Fruit fly (Drosophila melanogaster) whole organism, embryonic: ENCODE results near the gene tweek.

ENCODE experiments used
- Abd-B ChIP-seq: fragments of 200-800 bp; sonication (Bioruptor generic); optimal IDR thresholded peaks from 2 replicates; lab custom pipeline; 2018; ENCODE audit warnings: missing biosample characterization, mild to moderate bottlenecking, missing genetic modification characterization, moderate library complexity
- Awh ChIP-seq: fragments of 200-800 bp; sonication (Bioruptor generic); IDR thresholded peaks from 2 replicates; pipeline ENCODE4, ENCODE4 v1.3.6; 2022; ENCODE audit warnings: missing biosample characterization, missing genetic modification characterization
- BtbVII ChIP-seq: fragments of 200-800 bp; sonication (Bioruptor generic); optimal IDR thresholded peaks from 3 replicates; lab custom pipeline; 2017; ENCODE audit warnings: missing biosample characterization, mild to moderate bottlenecking, missing genetic modification characterization
- CG11723 ChIP-seq: fragments of 200-800 bp; sonication (Bioruptor generic); optimal IDR thresholded peaks from 2 replicates; lab custom pipeline; 2017; ENCODE audit warnings: missing biosample characterization, mild to moderate bottlenecking, missing genetic modification characterization
- CG12219 ChIP-seq: fragments of 200-800 bp; sonication (Bioruptor generic); optimal IDR thresholded peaks from 3 replicates; lab custom pipeline; 2018; ENCODE audit warnings: missing biosample characterization, mild to moderate bottlenecking, missing genetic modification characterization
- CG12236 ChIP-seq: fragments of 200-800 bp; sonication (Bioruptor generic); optimal IDR thresholded peaks from 2 replicates; lab custom pipeline; 2016; ENCODE audit warnings: missing biosample characterization, missing genetic modification characterization
- CG12391 ChIP-seq: fragments of 200-800 bp; sonication (Bioruptor generic); optimal IDR thresholded peaks from 3 replicates; lab custom pipeline; 2018; ENCODE audit warnings: missing biosample characterization, mild to moderate bottlenecking, missing genetic modification characterization, moderate library complexity
- CG15269 ChIP-seq: fragments of 200-800 bp; sonication (Bioruptor generic); optimal IDR thresholded peaks from 2 replicates; lab custom pipeline; 2018; ENCODE audit warnings: missing biosample characterization, mild to moderate bottlenecking, missing genetic modification characterization, moderate library complexity
- CG1529 ChIP-seq: fragments of 200-800 bp; sonication (Bioruptor generic); optimal IDR thresholded peaks from 3 replicates; lab custom pipeline; 2018; ENCODE audit warnings: missing biosample characterization, missing genetic modification characterization
- CG18619 ChIP-seq: fragments of 200-800 bp; sonication (Bioruptor generic); optimal IDR thresholded peaks from 3 replicates; lab custom pipeline; 2017; ENCODE audit warnings: missing biosample characterization, mild to moderate bottlenecking, missing genetic modification characterization
- CG2712 ChIP-seq: fragments of 200-800 bp; optimal IDR thresholded peaks from 3 replicates; lab custom pipeline; 2019; ENCODE audit warnings: missing biosample characterization, mild to moderate bottlenecking, missing genetic modification characterization, moderate library complexity
- CG4707 ChIP-seq: fragments of 200-800 bp; sonication (Bioruptor generic); optimal IDR thresholded peaks from 2 replicates; lab custom pipeline; 2018; ENCODE audit warnings: missing biosample characterization, mild to moderate bottlenecking, missing genetic modification characterization, moderate library complexity
- CG5245 ChIP-seq: fragments of 200-800 bp; sonication (Bioruptor generic); optimal IDR thresholded peaks from 3 replicates; lab custom pipeline; 2016; ENCODE audit warnings: missing biosample characterization, missing genetic modification characterization
- CG6254 ChIP-seq: fragments of 200-800 bp; sonication (Bioruptor generic); optimal IDR thresholded peaks from 3 replicates; lab custom pipeline; 2017; ENCODE audit warnings: mild to moderate bottlenecking, missing biosample characterization, missing genetic modification reagents, missing genetic modification characterization
- CG6813 ChIP-seq: fragments of 200-800 bp; sonication (Bioruptor generic); optimal IDR thresholded peaks from 2 replicates; lab custom pipeline; 2017; ENCODE audit warnings: missing biosample characterization, missing genetic modification characterization, mild to moderate bottlenecking, moderate library complexity, missing genetic modification reagents
- CG9437 ChIP-seq: fragments of 200-800 bp; sonication (Bioruptor generic); optimal IDR thresholded peaks from 2 replicates; lab custom pipeline; 2018; ENCODE audit warnings: missing biosample characterization, mild to moderate bottlenecking, missing genetic modification characterization
- Doc2 ChIP-seq: fragments of 200-800 bp; sonication (Bioruptor generic); IDR thresholded peaks from 2 replicates; pipeline ENCODE4 v1.3.6; 2022; ENCODE audit warnings: missing biosample characterization, missing genetic modification characterization
- HLHmδ ChIP-seq: fragments of 200-800 bp; sonication (Bioruptor generic); optimal IDR thresholded peaks from 2 replicates; lab custom pipeline; 2018; ENCODE audit warnings: missing biosample characterization, mild to moderate bottlenecking, missing genetic modification characterization, moderate library complexity
- Hmr ChIP-seq: fragments of 200-800 bp; sonication (Bioruptor generic); optimal IDR thresholded peaks from 3 replicates; lab custom pipeline; 2017; ENCODE audit warnings: mild to moderate bottlenecking, missing biosample characterization, missing genetic modification reagents, missing genetic modification characterization
- Hr51 ChIP-seq, 2 experiments: fragments of 200-800 bp; sonication (Bioruptor generic); optimal IDR thresholded peaks; 2 replicates in 1 of 2; 3 replicates in 1 of 2; lab custom pipeline; 2016 to 2018; ENCODE audit warnings: missing biosample characterization in 2 of 2, missing genetic modification characterization in 2 of 2, mild to moderate bottlenecking in 1 of 2, moderate library complexity in 1 of 2
- Jarid2 ChIP-seq: fragments of 200-800 bp; sonication (Bioruptor generic); optimal IDR thresholded peaks from 3 replicates; lab custom pipeline; 2017; ENCODE audit warnings: mild to moderate bottlenecking, missing biosample characterization, missing genetic modification reagents, missing genetic modification characterization
- Lpt ChIP-seq: fragments of >200 bp; optimal IDR thresholded peaks from 2 replicates; lab custom pipeline; 2018; ENCODE audit warnings: missing biosample characterization, missing genetic modification characterization
- Max ChIP-seq: fragments of 200-800 bp; sonication (Bioruptor generic); optimal IDR thresholded peaks from 2 replicates; lab custom pipeline; 2016; ENCODE audit warnings: missing biosample characterization, mild to moderate bottlenecking, missing genetic modification characterization
- Meics ChIP-seq: fragments of 200-800 bp; sonication (Bioruptor generic); optimal IDR thresholded peaks from 2 replicates; lab custom pipeline; 2017; ENCODE audit warnings: missing biosample characterization, mild to moderate bottlenecking, missing genetic modification characterization
- NC2α ChIP-seq: fragments of 200-800 bp; sonication (Bioruptor generic); optimal IDR thresholded peaks from 2 replicates; lab custom pipeline; 2016; ENCODE audit warnings: missing biosample characterization, missing genetic modification characterization
- PHDP ChIP-seq: fragments of 200-800 bp; sonication (Bioruptor generic); optimal IDR thresholded peaks from 3 replicates; lab custom pipeline; 2018; ENCODE audit warnings: missing biosample characterization, mild to moderate bottlenecking, missing genetic modification characterization, moderate library complexity
- Ptx1 ChIP-seq: fragments of 200-800 bp; sonication (Bioruptor generic); IDR thresholded peaks from 2 replicates; pipeline ENCODE4 v1.3.6; 2022; ENCODE audit warnings: missing biosample characterization, missing genetic modification characterization
- Six4 ChIP-seq: fragments of 200-800 bp; sonication (Bioruptor generic); optimal IDR thresholded peaks from 2 replicates; lab custom pipeline; 2016; ENCODE audit warnings: missing biosample characterization, missing genetic modification characterization
- YL-1 ChIP-seq: fragments of 200-800 bp; sonication (Bioruptor generic); optimal IDR thresholded peaks from 3 replicates; lab custom pipeline; 2017; ENCODE audit warnings: missing biosample characterization, mild to moderate bottlenecking, missing genetic modification characterization
- bigmax ChIP-seq: fragments of 200-800 bp; sonication (Bioruptor generic); optimal IDR thresholded peaks from 2 replicates; lab custom pipeline; 2018; ENCODE audit warnings: missing biosample characterization, mild to moderate bottlenecking, missing genetic modification characterization
- bowl ChIP-seq: fragments of 200-800 bp; sonication (Bioruptor generic); IDR thresholded peaks from 2 replicates; pipeline ENCODE4 v1.3.6; 2022; ENCODE audit warnings: missing biosample characterization, missing genetic modification characterization
- danr ChIP-seq: fragments of 200-800 bp; sonication (Bioruptor generic); IDR thresholded peaks from 2 replicates; pipeline ENCODE4 v1.3.6; 2022; ENCODE audit warnings: missing biosample characterization, missing genetic modification characterization
- disco-r ChIP-seq: fragments of 200-800 bp; sonication (Bioruptor generic); optimal IDR thresholded peaks from 2 replicates; lab custom pipeline; 2016; ENCODE audit warnings: missing biosample characterization, missing genetic modification characterization
- dm ChIP-seq: fragments of 200-800 bp; sonication (Bioruptor generic); optimal IDR thresholded peaks from 3 replicates; lab custom pipeline; 2016; ENCODE audit warnings: missing biosample characterization, missing genetic modification characterization
- dysf ChIP-seq: fragments of 200-800 bp; sonication (Bioruptor generic); IDR thresholded peaks from 3 replicates; pipeline ENCODE4 v1.3.6; 2022; ENCODE audit warnings: missing biosample characterization, missing genetic modification characterization
- eve ChIP-seq, 2 experiments: fragments of >200 bp; optimal IDR thresholded peaks; 2 replicates each; lab custom pipeline; 2017; ENCODE audit warnings: missing biosample characterization in 2 of 2, missing genetic modification characterization in 2 of 2
- fd64A ChIP-seq: fragments of 200-800 bp; sonication (Bioruptor generic); optimal IDR thresholded peaks from 3 replicates; lab custom pipeline; 2018; ENCODE audit warnings: missing biosample characterization, mild to moderate bottlenecking, missing genetic modification characterization
- fd96Cb ChIP-seq: fragments of 200-800 bp; sonication (Bioruptor generic); optimal IDR thresholded peaks from 2 replicates; lab custom pipeline; 2018; ENCODE audit warnings: missing biosample characterization, mild to moderate bottlenecking, missing genetic modification characterization, moderate library complexity
- grn ChIP-seq: fragments of 200-800 bp; sonication (Bioruptor generic); optimal IDR thresholded peaks from 3 replicates; lab custom pipeline; 2017; ENCODE audit warnings: missing biosample characterization, missing genetic modification characterization
- insv ChIP-seq, 2 experiments: fragments of 200-800 bp; sonication (Bioruptor generic); optimal IDR thresholded peaks; 3 replicates each; lab custom pipeline; 2016 to 2018; ENCODE audit warnings: missing biosample characterization in 2 of 2, missing genetic modification characterization in 2 of 2
- kay ChIP-seq: fragments of 200-800 bp; sonication (Bioruptor generic); optimal IDR thresholded peaks from 2 replicates; lab custom pipeline; 2016; ENCODE audit warnings: missing biosample characterization, missing genetic modification characterization
- nom ChIP-seq: fragments of 200-800 bp; sonication (Bioruptor generic); optimal IDR thresholded peaks from 2 replicates; lab custom pipeline; 2017; ENCODE audit warnings: missing biosample characterization, missing genetic modification characterization, mild to moderate bottlenecking, moderate library complexity, missing genetic modification reagents
- odd ChIP-seq: fragments of 200-800 bp; sonication (Bioruptor generic); optimal IDR thresholded peaks from 2 replicates; lab custom pipeline; 2017; ENCODE audit warnings: missing biosample characterization, mild to moderate bottlenecking, missing genetic modification characterization
- pho ChIP-seq: fragments of 200-800 bp; sonication (Bioruptor generic); optimal IDR thresholded peaks from 2 replicates; lab custom pipeline; 2016; ENCODE audit warnings: missing biosample characterization, missing genetic modification characterization
- pnt ChIP-seq: fragments of 200-800 bp; sonication (Bioruptor generic); optimal IDR thresholded peaks from 3 replicates; lab custom pipeline; 2016; ENCODE audit warnings: missing biosample characterization, missing genetic modification characterization
- ro ChIP-seq: fragments of 200-800 bp; sonication (Bioruptor generic); IDR thresholded peaks from 2 replicates; pipeline ENCODE4 v1.3.6; 2022; ENCODE audit warnings: missing biosample characterization, missing genetic modification characterization
- sob ChIP-seq: fragments of 200-800 bp; sonication (Bioruptor generic); IDR thresholded peaks from 2 replicates; pipeline ENCODE4 v1.3.6; 2022; ENCODE audit warnings: missing biosample characterization, missing genetic modification characterization
- sqz ChIP-seq: fragments of 200-800 bp; sonication (Bioruptor generic); optimal IDR thresholded peaks from 3 replicates; lab custom pipeline; 2018; ENCODE audit warnings: missing biosample characterization, mild to moderate bottlenecking, missing genetic modification characterization
- toy ChIP-seq: fragments of 200-800 bp; sonication (Bioruptor generic); IDR thresholded peaks from 2 replicates; pipeline ENCODE4 v1.3.6; 2022; ENCODE audit warnings: missing biosample characterization, missing genetic modification characterization

tweek gene

DNA sequence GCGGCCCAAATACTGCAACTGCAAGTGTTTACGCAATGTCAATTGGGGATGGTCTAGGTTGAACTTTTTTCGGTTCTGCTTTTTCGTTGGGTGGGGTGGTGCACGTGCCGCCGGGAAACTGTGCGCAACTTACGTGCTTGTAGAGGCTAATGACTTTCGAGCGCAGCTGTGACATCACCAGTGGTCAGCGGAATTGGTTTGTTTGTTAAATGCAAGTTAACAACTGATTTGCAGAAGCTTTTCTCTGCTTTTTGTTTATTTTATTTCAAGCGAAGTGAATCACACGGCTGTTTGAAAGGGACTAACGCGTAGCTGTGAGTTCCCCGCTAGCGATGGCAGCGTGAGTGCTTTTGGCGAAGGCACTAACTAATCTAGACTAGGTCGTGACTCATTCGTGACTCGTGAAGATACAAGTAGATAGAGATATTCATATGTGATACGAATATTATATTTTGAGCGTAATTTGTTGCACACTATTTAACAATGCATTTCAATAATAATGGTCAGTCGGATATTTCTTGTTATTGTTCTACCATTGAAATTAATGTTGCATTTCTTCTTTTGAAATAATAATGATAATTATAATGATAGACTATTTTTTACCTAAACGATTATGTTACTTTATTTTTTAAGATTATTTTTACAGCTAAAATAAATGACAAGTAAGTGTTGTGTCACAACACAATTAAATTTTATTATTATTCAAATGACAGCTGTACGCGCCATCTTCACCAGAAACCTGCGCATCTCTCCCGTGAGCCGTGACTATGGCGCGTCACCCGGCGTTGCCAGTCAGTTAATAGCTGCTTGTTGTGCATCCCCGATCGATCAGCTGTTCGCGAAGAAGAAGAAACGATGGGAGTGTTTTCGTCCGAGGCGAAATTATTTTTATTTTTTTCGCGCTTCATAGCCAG, at the start of gene tweek, which contains the start of gene osi (continued):
- TF ChIP-seq fd64A: no peak
- no peak for TF ChIP-seq Abd-B (GFP tag; lab: Kevin White, UChicago)
- TF ChIP-seq PHDP (tag; lab: Kevin White, UChicago): no peak
- no peak for TF ChIP-seq CG12219
- TF ChIP-seq Lpt (GFP tag; lab: Kevin White, UChicago): no peak
- no peak for TF ChIP-seq sqz (GFP tag; lab: Kevin White, UChicago)
- peak; percentile 86 for TF ChIP-seq CG12391 (tag; lab: Kevin White, UChicago)
- peak; percentile 11 for TF ChIP-seq CG15269 (tag; lab: Kevin White, UChicago)
- TF ChIP-seq NC2α (GFP tag; lab: Kevin White, UChicago): no peak
- peak in 1 of 2 experiments; percentile 9 for TF ChIP-seq insv (GFP tag; optimal IDR thresholded peaks at IDR 0.05; lab: Kevin White, UChicago)
- no peak for TF ChIP-seq Meics (GFP tag; lab: Kevin White, UChicago)
- TF ChIP-seq Hmr (GFP tag; lab: Kevin White, UChicago): peak; percentile 73
- no peak for TF ChIP-seq bigmax
- no peak for TF ChIP-seq CG11723 (GFP tag; lab: Kevin White, UChicago)
- TF ChIP-seq fd96Cb (tag; lab: Kevin White, UChicago): peak; percentile 40
- no peak for TF ChIP-seq danr (GFP tag; lab: Robert Waterston, UW)
- peak; percentile 32 for TF ChIP-seq grn (GFP tag; lab: Kevin White, UChicago)
- TF ChIP-seq Hr51 (GFP tag; optimal IDR thresholded peaks at IDR 0.05; lab: Kevin White, UChicago): peak in 1 of 2 experiments; percentile 38
- peak; percentile 47 for TF ChIP-seq dm (GFP tag; lab: Kevin White, UChicago)
- TF ChIP-seq CG2712 (tag; lab: Kevin White, UChicago): no peak
- TF ChIP-seq YL-1 (GFP tag; lab: Kevin White, UChicago): peak; percentile 38
- TF ChIP-seq disco-r (GFP tag; lab: Kevin White, UChicago): peak; percentile 25
- no peak for TF ChIP-seq CG6813 (GFP tag; lab: Kevin White, UChicago)
- TF ChIP-seq CG1529 (GFP tag; lab: Kevin White, UChicago): no peak
- 0 out of 2 replicates have a peak, but pooled peaks have one; percentile 52 for TF ChIP-seq sob
- no peak for TF ChIP-seq Doc2 (GFP tag; lab: Robert Waterston, UW)
- TF ChIP-seq CG9437 (GFP tag; lab: Kevin White, UChicago): peak; percentile 57
- TF ChIP-seq eve (GFP tag; optimal IDR thresholded peaks at IDR 0.05; lab: Kevin White, UChicago): no peak
- TF ChIP-seq CG5245 (GFP tag; lab: Kevin White, UChicago): no peak
- no peak for TF ChIP-seq BtbVII (GFP tag; lab: Kevin White, UChicago)
- no peak for TF ChIP-seq CG6254
- TF ChIP-seq odd (GFP tag; lab: Kevin White, UChicago): no peak
- TF ChIP-seq ro: no peak
- peak; percentile 61 for TF ChIP-seq Ptx1 (GFP tag; lab: Robert Waterston, UW)
- TF ChIP-seq Jarid2 (GFP tag; lab: Kevin White, UChicago): peak; percentile 60
- no peak for TF ChIP-seq CG4707 (GFP tag; lab: Kevin White, UChicago)
- peak; percentile 52; the same call in 1 of the 3 replicates for TF ChIP-seq dysf (GFP tag; lab: Robert Waterston, UW)
- no peak for TF ChIP-seq nom (GFP tag; lab: Kevin White, UChicago)
- no peak for TF ChIP-seq Awh
- TF ChIP-seq pnt: peak; percentile 32
- TF ChIP-seq bowl (GFP tag; lab: Robert Waterston, UW): no peak
- peak; percentile 46 for TF ChIP-seq Max (GFP tag; lab: Kevin White, UChicago)
- TF ChIP-seq CG18619 (GFP tag; lab: Kevin White, UChicago): peak; percentile 59
- peak; percentile 92 for TF ChIP-seq kay (GFP tag; lab: Kevin White, UChicago)
- no peak for TF ChIP-seq CG12236
- TF ChIP-seq toy (GFP tag; lab: Robert Waterston, UW): no peak
- TF ChIP-seq Six4 (GFP tag; lab: Kevin White, UChicago): peak; percentile 34
- TF ChIP-seq pho: peak; percentile 41
- no peak for TF ChIP-seq HLHmδ
